Worm (Caenorhabditis elegans) whole organism, young adult: ENCODE data around the gene ace-4.

Experiments used
- B0019.2 ChIP-seq: fragments of 200-800 bp; sonication (Bioruptor generic); conservative IDR thresholded peaks from 2 replicates; pipeline ENCODE4 v1.3.6; 2022; ENCODE audit warnings: missing genetic modification reagents, missing genetic modification characterization, missing compliant biosample characterization
- F33H1.4 ChIP-seq: fragments of 200-800 bp; sonication (Bioruptor generic); IDR thresholded peaks from 2 replicates; pipeline ENCODE4 v1.3.6; 2022; ENCODE audit warnings: missing genetic modification reagents, missing genetic modification characterization, missing compliant biosample characterization
- ama-1 ChIP-seq, 3 experiments: fragments of 150-350 bp in 1 of 3; sonication (generic microtip) in 2 of 3; optimal IDR thresholded peaks; 2 replicates each; lab custom pipeline; 2014 to 2018; ENCODE audit warnings: missing biosample characterization in 2 of 3, missing genetic modification characterization in 2 of 3, missing genetic modification reagents in 2 of 3
- hmg-1.2 ChIP-seq: fragments of 200-800 bp; sonication (Bioruptor generic); IDR thresholded peaks from 2 replicates; pipeline ENCODE4 v1.3.6; 2022; ENCODE audit warnings: missing genetic modification reagents, missing genetic modification characterization, missing compliant biosample characterization
- lag-1 ChIP-seq: fragments of 200-800 bp; sonication (Bioruptor generic); IDR thresholded peaks from 2 replicates; pipeline ENCODE4 v1.3.6; 2022; ENCODE audit warnings: missing genetic modification reagents, missing genetic modification characterization, missing compliant biosample characterization
- lir-1 ChIP-seq: fragments of 200-800 bp; sonication (Bioruptor generic); conservative IDR thresholded peaks from 2 replicates; pipeline ENCODE4 v1.3.6; 2022; ENCODE audit warnings: missing genetic modification reagents, missing genetic modification characterization, missing compliant biosample characterization
- madf-10 ChIP-seq: sonication (generic microtip); optimal IDR thresholded peaks from 2 replicates; lab custom pipeline; 2016; ENCODE audit warnings: mild to moderate bottlenecking, missing genetic modification characterization, missing compliant biosample characterization
- mxl-1 ChIP-seq: sonication (generic microtip); optimal IDR thresholded peaks from 2 replicates; lab custom pipeline; 2016; ENCODE audit warnings: missing genetic modification characterization, missing compliant biosample characterization
- nfya-2 ChIP-seq: fragments of 200-800 bp; sonication (Bioruptor generic); IDR thresholded peaks from 2 replicates; pipeline ENCODE4 v1.3.6; 2022; ENCODE audit warnings: missing genetic modification reagents, missing genetic modification characterization, missing compliant biosample characterization
- snpc-1.1 ChIP-seq: sonication (generic microtip); optimal IDR thresholded peaks from 2 replicates; lab custom pipeline; 2017; ENCODE audit warnings: missing genetic modification characterization, mild to moderate bottlenecking, missing compliant biosample characterization, antibody characterized with exemption, moderate library complexity, missing genotype, missing genetic modification reagents; ENCODE audit not compliant: insufficient read depth
- unc-62 ChIP-seq: fragments of 150-350 bp; optimal IDR thresholded peaks from 2 replicates; lab custom pipeline; 2014; ENCODE audit warnings: missing biosample characterization, missing genetic modification reagents, missing genetic modification characterization

- TF ChIP-seq lag-1: no peak
- no peak for TF ChIP-seq snpc-1.1 (tag; lab: Kevin White, UChicago)
- TF ChIP-seq unc-62 (GFP tag; lab: Kevin White, UChicago): no peak
- TF ChIP-seq F33H1.4 (GFP tag; lab: Robert Waterston, UW): no peak
- no peak for TF ChIP-seq madf-10
- TF ChIP-seq mxl-1: no peak
- no peak for TF ChIP-seq nfya-2 (GFP tag; lab: Robert Waterston, UW)
- no peak for TF ChIP-seq B0019.2
- no peak for TF ChIP-seq hmg-1.2 (GFP tag; lab: Robert Waterston, UW)
- TF ChIP-seq lir-1 (GFP tag; lab: Robert Waterston, UW): no peak
- no peak for TF ChIP-seq ama-1 (optimal IDR thresholded peaks at IDR 0.05; lab: Kevin White, UChicago)
- no peak for TF ChIP-seq ama-1 (GFP tag; optimal IDR thresholded peaks at IDR 0.05; lab: Kevin White, UChicago)
Measured at ce11 chrII:14242259-14242658, 44.4 kb downstream of the ace-4 start.
